Fruit fly (Drosophila melanogaster): ENCODE measurements around the gene CG42586.
"Not testable (repeated sequence)": the region's sequence is repeated elsewhere in the genome, so short reads cannot be mapped to it uniquely, and the experiment has no call there.

CG42586 gene

dm6 chr2L:14741740-14742139, at the start of gene CG42586:
CG42586 (minus strand) TSS chr2L:14741840.
- TF ChIP-seq CG6163 (GFP tag; IDR thresholded peaks at IDR 0.05); CG10631 (GFP tag; optimal IDR thresholded peaks at IDR 0.05); topi (GFP tag; optimal IDR thresholded peaks at IDR 0.05): not testable (repeated sequence)

- TF ChIP-seq Met (GFP tag; optimal IDR thresholded peaks at IDR 0.05) = no peak
- TF ChIP-seq Eip78C (GFP tag) = peak; percentile 45
These were observed 42.9 kb upstream of the CG42586 start, which contains the start of gene CG18636 for dm6 chr2L:14784498-14784897. CG18636 (minus strand) TSS chr2L:14784598.

dm6 chr2L:14774713-14775112, 33.1 kb upstream of the CG42586 start, which contains the start of gene CG4650:
CG4650 (minus strand) TSS chr2L:14774981.
- no peak for TF ChIP-seq Hr4 (GFP tag; optimal IDR thresholded peaks at IDR 0.05)
- peak; percentile 92 for TF ChIP-seq svp (GFP tag)
- TF ChIP-seq Eip78C (GFP tag) = peak; percentile 36

- TF ChIP-seq net (GFP tag; optimal IDR thresholded peaks at IDR 0.05) (no peak), Eip78C (GFP tag) (no peak), Gug (GFP tag; IDR thresholded peaks at IDR 0.05) (no peak), OdsH (GFP tag; optimal IDR thresholded peaks at IDR 0.05) (no peak), esn (GFP tag; optimal IDR thresholded peaks at IDR 0.05) (no peak), vri (GFP tag; optimal IDR thresholded peaks at IDR 0.05) (no peak), pdm3 (GFP tag; optimal IDR thresholded peaks at IDR 0.05) (no peak)
These were observed 24.0 kb upstream of the CG42586 start, which contains the start of gene CG4701 for dm6 chr2L:14765608-14766007. CG4701 (plus strand) TSS chr2L:14765908.

dm6 chr2L:14762465-14762864, 20.8 kb upstream of the CG42586 start, which contains the start of gene CSN1a:
CSN1a (plus strand) TSS chr2L:14762765.
- TF ChIP-seq pdm3 (GFP tag; optimal IDR thresholded peaks at IDR 0.05) = no peak
- TF ChIP-seq salr (GFP tag; optimal IDR thresholded peaks at IDR 0.05) = no peak
- TF ChIP-seq CG3919 (GFP tag; optimal IDR thresholded peaks at IDR 0.05) = no peak
- no peak for TF ChIP-seq svp (GFP tag)
- no peak for TF ChIP-seq Blimp-1 (GFP tag; optimal IDR thresholded peaks at IDR 0.05)
- TF ChIP-seq Smox (GFP tag; optimal IDR thresholded peaks at IDR 0.05) = no peak
- TF ChIP-seq fd59A (GFP tag; optimal IDR thresholded peaks at IDR 0.05) = no peak
- TF ChIP-seq CG6792 (GFP tag; optimal IDR thresholded peaks at IDR 0.05) = no peak
- no peak for TF ChIP-seq Ets96B (tag; optimal IDR thresholded peaks at IDR 0.05)
- TF ChIP-seq vri (GFP tag; optimal IDR thresholded peaks at IDR 0.05) = no peak
- no peak for TF ChIP-seq esn (GFP tag; optimal IDR thresholded peaks at IDR 0.05)
- TF ChIP-seq Eip75B (GFP tag; optimal IDR thresholded peaks at IDR 0.05) = no peak
- no peak for TF ChIP-seq CG9139 (GFP tag; optimal IDR thresholded peaks at IDR 0.05)
- no peak for TF ChIP-seq CG11294 (GFP tag; IDR thresholded peaks at IDR 0.05)
- no peak for TF ChIP-seq CG34406 (GFP tag; optimal IDR thresholded peaks at IDR 0.05)

- TF ChIP-seq CG16779 (tag; optimal IDR thresholded peaks at IDR 0.05) = no peak
- TF ChIP-seq CG6163 (GFP tag; IDR thresholded peaks at IDR 0.05) = no peak
- no peak for TF ChIP-seq Eip78C (GFP tag)
- no peak for TF ChIP-seq Ets21C (GFP tag; optimal IDR thresholded peaks at IDR 0.05)
- TF ChIP-seq esn (GFP tag; optimal IDR thresholded peaks at IDR 0.05) = no peak
- TF ChIP-seq Blimp-1 (GFP tag; optimal IDR thresholded peaks at IDR 0.05) = no peak
- no peak for TF ChIP-seq CG11294 (GFP tag; IDR thresholded peaks at IDR 0.05)
- TF ChIP-seq CG34406 (GFP tag; optimal IDR thresholded peaks at IDR 0.05) = no peak
- no peak for TF ChIP-seq eg (GFP tag; IDR thresholded peaks at IDR 0.05)
- TF ChIP-seq CG6792 (GFP tag; optimal IDR thresholded peaks at IDR 0.05) = no peak
- TF ChIP-seq CG15336 (GFP tag; IDR thresholded peaks at IDR 0.05) = no peak
- no peak for TF ChIP-seq CG4318 (GFP tag; optimal IDR thresholded peaks at IDR 0.05)
- TF ChIP-seq Hr39 (GFP tag; optimal IDR thresholded peaks at IDR 0.05) = no peak
- TF ChIP-seq vri (GFP tag; optimal IDR thresholded peaks at IDR 0.05) = no peak
- TF ChIP-seq CG8119 (GFP tag; IDR thresholded peaks at IDR 0.05) = no peak
- no peak for TF ChIP-seq CG7368 (GFP tag; optimal IDR thresholded peaks at IDR 0.05)
- no peak for TF ChIP-seq acj6 (GFP tag; optimal IDR thresholded peaks at IDR 0.05)
- TF ChIP-seq Hr38 (GFP tag; optimal IDR thresholded peaks at IDR 0.05) = no peak
- no peak for TF ChIP-seq OdsH (GFP tag; optimal IDR thresholded peaks at IDR 0.05)
- TF ChIP-seq salr (GFP tag; optimal IDR thresholded peaks at IDR 0.05) = no peak
These were observed 18.8 kb upstream of the CG42586 start, which contains the start of gene CG4691 for dm6 chr2L:14760467-14760866. CG4691 (plus strand) TSS chr2L:14760767.

All from whole organism, prepupa.